Worm (Caenorhabditis elegans) whole organism, L1 larva: ENCODE results near the gene R04E5.9.

Experiments
- C16A3.4 ChIP-seq: fragments of 150-350 bp; optimal IDR thresholded peaks from 2 replicates; lab custom pipeline; 2014; ENCODE audit warnings: missing biosample characterization, missing genetic modification characterization
- C34B4.2 ChIP-seq: sonication (generic microtip); optimal IDR thresholded peaks from 2 replicates; lab custom pipeline; 2017; ENCODE audit warnings: mild to moderate bottlenecking, missing genetic modification characterization, missing compliant biosample characterization
- F16B12.6 ChIP-seq: fragments of 150-350 bp; optimal IDR thresholded peaks from 2 replicates; lab custom pipeline; 2014; ENCODE audit warnings: missing biosample characterization, missing genetic modification characterization
- Y116A8C.19 ChIP-seq: sonication (generic microtip); optimal IDR thresholded peaks from 2 replicates; lab custom pipeline; 2016; ENCODE audit warnings: missing compliant biosample characterization, missing genetic modification characterization, borderline replicate concordance
- alr-1 ChIP-seq: fragments of 200-800 bp; sonication (Bioruptor generic); optimal IDR thresholded peaks from 2 replicates; lab custom pipeline; 2018; ENCODE audit warnings: borderline replicate concordance, mild to moderate bottlenecking, missing genetic modification characterization, missing compliant biosample characterization
- aly-2 ChIP-seq: fragments of 150-350 bp; optimal IDR thresholded peaks from 2 replicates; lab custom pipeline; 2014; ENCODE audit warnings: missing biosample characterization, missing genetic modification characterization
- ama-1 ChIP-seq: fragments of 150-350 bp; optimal IDR thresholded peaks from 2 replicates; lab custom pipeline; 2014
- ceh-88 ChIP-seq: fragments of 200-800 bp; sonication (Bioruptor generic); IDR thresholded peaks from 2 replicates; pipeline ENCODE4 v1.3.6; 2022; ENCODE audit warnings: missing genetic modification characterization, missing compliant biosample characterization
- ces-1 ChIP-seq: fragments of 150-350 bp; optimal IDR thresholded peaks from 2 replicates; lab custom pipeline; 2014; ENCODE audit warnings: missing biosample characterization, missing genetic modification reagents, missing genetic modification characterization
- dsc-1 ChIP-seq: sonication (generic microtip); optimal IDR thresholded peaks from 2 replicates; lab custom pipeline; 2016; ENCODE audit warnings: mild to moderate bottlenecking, missing genetic modification characterization, missing compliant biosample characterization
- efl-3 ChIP-seq: fragments of 200-800 bp; sonication (Bioruptor generic); optimal IDR thresholded peaks from 2 replicates; lab custom pipeline; 2018; ENCODE audit warnings: mild to moderate bottlenecking, missing genetic modification characterization, missing compliant biosample characterization
- egl-13 ChIP-seq: sonication (generic microtip); optimal IDR thresholded peaks from 2 replicates; lab custom pipeline; 2016; ENCODE audit warnings: missing genotype, missing genetic modification reagents, missing genetic modification characterization, missing compliant biosample characterization
- elt-2 ChIP-seq: sonication (generic microtip); optimal IDR thresholded peaks from 2 replicates; lab custom pipeline; 2016; ENCODE audit warnings: missing genetic modification characterization, mild to moderate bottlenecking, inconsistent platforms, missing compliant biosample characterization, missing genetic modification reagents
- ets-5 ChIP-seq: fragments of 200-800 bp; sonication (Bioruptor generic); IDR thresholded peaks from 2 replicates; pipeline ENCODE4 v1.3.6; 2022; ENCODE audit warnings: missing genetic modification characterization, missing compliant biosample characterization
- fkh-10 ChIP-seq: sonication (generic microtip); optimal IDR thresholded peaks from 2 replicates; lab custom pipeline; 2017; ENCODE audit warnings: missing biosample characterization, missing genetic modification reagents, missing genetic modification characterization
- fkh-4 ChIP-seq: sonication (generic microtip); optimal IDR thresholded peaks from 2 replicates; lab custom pipeline; 2016; ENCODE audit warnings: missing compliant biosample characterization, missing genetic modification characterization, borderline replicate concordance
- fkh-8 ChIP-seq: sonication (generic microtip); optimal IDR thresholded peaks from 2 replicates; lab custom pipeline; 2016; ENCODE audit warnings: mild to moderate bottlenecking, missing genetic modification characterization, missing compliant biosample characterization
- fos-1 ChIP-seq: fragments of 150-350 bp; optimal IDR thresholded peaks from 2 replicates; lab custom pipeline; 2014; ENCODE audit warnings: missing biosample characterization, missing genetic modification characterization
- hlh-17 ChIP-seq: fragments of 200-800 bp; sonication (Bioruptor generic); optimal IDR thresholded peaks from 2 replicates; lab custom pipeline; 2018; ENCODE audit warnings: missing genetic modification characterization, mild to moderate bottlenecking, missing compliant biosample characterization, moderate library complexity, borderline replicate concordance
- hlh-4 ChIP-seq: sonication (generic microtip); optimal IDR thresholded peaks from 2 replicates; lab custom pipeline; 2016; ENCODE audit warnings: mild to moderate bottlenecking, missing genetic modification characterization, missing compliant biosample characterization
- isw-1 ChIP-seq: fragments of 200-800 bp; sonication (Bioruptor generic); IDR thresholded peaks from 2 replicates; pipeline ENCODE4 v1.3.6; 2022; ENCODE audit warnings: missing genetic modification characterization, missing compliant biosample characterization
- lin-13 ChIP-seq: fragments of 150-350 bp; optimal IDR thresholded peaks from 2 replicates; lab custom pipeline; 2014; ENCODE audit warnings: missing biosample characterization, missing genetic modification reagents, missing genetic modification characterization
- lin-15B ChIP-seq: fragments of 150-350 bp; sonication (generic microtip); optimal IDR thresholded peaks from 3 replicates; lab custom pipeline; 2014; ENCODE audit warnings: missing biosample characterization, missing genetic modification characterization
- lin-39 ChIP-seq: fragments of 150-350 bp; optimal IDR thresholded peaks from 2 replicates; lab custom pipeline; 2014; ENCODE audit warnings: missing biosample characterization, missing genetic modification reagents, missing genetic modification characterization
- lir-3 ChIP-seq: sonication (generic microtip); optimal IDR thresholded peaks from 2 replicates; lab custom pipeline; 2016; ENCODE audit warnings: mild to moderate bottlenecking, missing genetic modification characterization, moderate library complexity, missing compliant biosample characterization; ENCODE audit not compliant: poor library complexity
- mdl-1 ChIP-seq, 2 experiments: fragments of 150-350 bp; optimal IDR thresholded peaks; 2 replicates each; lab custom pipeline; 2014 to 2017; ENCODE audit warnings: missing biosample characterization in 2 of 2, missing genetic modification characterization in 2 of 2, inconsistent platforms in 1 of 2
- mef-2 ChIP-seq: fragments of 150-350 bp; optimal IDR thresholded peaks from 2 replicates; lab custom pipeline; 2014; ENCODE audit warnings: missing biosample characterization, missing genetic modification characterization
- nhr-12 ChIP-seq: sonication (generic microtip); optimal IDR thresholded peaks from 2 replicates; lab custom pipeline; 2017; ENCODE audit warnings: missing biosample characterization, missing genetic modification characterization
- nhr-19 ChIP-seq: fragments of 200-800 bp; sonication (Bioruptor generic); conservative IDR thresholded peaks from 2 replicates; pipeline ENCODE4 v1.3.6; 2022; ENCODE audit warnings: missing genetic modification characterization, missing compliant biosample characterization
- nhr-20 ChIP-seq: sonication (generic microtip); optimal IDR thresholded peaks from 2 replicates; lab custom pipeline; 2016; ENCODE audit warnings: mild to moderate bottlenecking, missing genetic modification characterization, missing compliant biosample characterization
- nhr-47 ChIP-seq: sonication (generic microtip); optimal IDR thresholded peaks from 2 replicates; lab custom pipeline; 2016; ENCODE audit warnings: mild to moderate bottlenecking, missing genetic modification characterization, moderate library complexity, missing compliant biosample characterization
- nhr-76 ChIP-seq: sonication (generic microtip); optimal IDR thresholded peaks from 2 replicates; lab custom pipeline; 2017; ENCODE audit warnings: missing biosample characterization, missing genetic modification characterization
- nhr-77 ChIP-seq: fragments of 150-350 bp; optimal IDR thresholded peaks from 2 replicates; lab custom pipeline; 2014; ENCODE audit warnings: missing biosample characterization, missing genetic modification characterization
- nhr-84 ChIP-seq: sonication (generic microtip); optimal IDR thresholded peaks from 2 replicates; lab custom pipeline; 2017; ENCODE audit warnings: missing biosample characterization, missing genetic modification characterization
- pax-3 ChIP-seq: fragments of 200-800 bp; sonication (Bioruptor generic); optimal IDR thresholded peaks from 2 replicates; lab custom pipeline; 2018; ENCODE audit warnings: mild to moderate bottlenecking, missing genetic modification characterization, moderate library complexity, missing compliant biosample characterization
- unc-130 ChIP-seq: fragments of 150-350 bp; optimal IDR thresholded peaks from 2 replicates; lab custom pipeline; 2017; ENCODE audit warnings: missing biosample characterization, missing genetic modification characterization, inconsistent platforms
- unc-30 ChIP-seq: sonication (generic microtip); optimal IDR thresholded peaks from 2 replicates; lab custom pipeline; 2017; ENCODE audit warnings: missing biosample characterization, missing genetic modification characterization
- unc-62 ChIP-seq: fragments of 150-350 bp; optimal IDR thresholded peaks from 2 replicates; lab custom pipeline; 2014; ENCODE audit warnings: missing biosample characterization, missing genetic modification reagents, missing genetic modification characterization
- unc-98 ChIP-seq: fragments of 200-800 bp; sonication (Bioruptor generic); IDR thresholded peaks from 2 replicates; pipeline ENCODE4 v1.3.6; 2022; ENCODE audit warnings: missing genetic modification characterization, missing compliant biosample characterization
- xbp-1 ChIP-seq: sonication (generic microtip); optimal IDR thresholded peaks from 2 replicates; lab custom pipeline; 2016; ENCODE audit warnings: missing genetic modification characterization, missing compliant biosample characterization
- zag-1 ChIP-seq: fragments of 150-350 bp; optimal IDR thresholded peaks from 2 replicates; lab custom pipeline; 2014; ENCODE audit warnings: missing biosample characterization, missing genetic modification characterization
- zip-4 ChIP-seq: fragments of 200-800 bp; sonication (Bioruptor generic); optimal IDR thresholded peaks from 2 replicates; lab custom pipeline; 2018; ENCODE audit warnings: mild to moderate bottlenecking, missing genetic modification characterization, moderate library complexity, missing compliant biosample characterization
- ztf-11 ChIP-seq, 2 experiments: sonication (generic microtip); optimal IDR thresholded peaks; 2 replicates each; lab custom pipeline; 2016 to 2017; ENCODE audit warnings: missing genetic modification characterization in 2 of 2, missing biosample characterization in 1 of 2, missing compliant biosample characterization in 1 of 2
- ztf-4 ChIP-seq: fragments of 150-350 bp; optimal IDR thresholded peaks from 2 replicates; lab custom pipeline; 2014; ENCODE audit warnings: missing biosample characterization, missing genetic modification characterization

R04E5.9 gene

ce11 chrX:8800983-8801382, 10.0 kb downstream of the R04E5.9 start (continued):
- TF ChIP-seq lir-3 (tag; lab: Kevin White, UChicago) (no peak), unc-62 (no peak), alr-1 (tag; lab: Kevin White, UChicago) (no peak), egl-13 (peak; percentile 85), ama-1 (lab: Kevin White, UChicago) (no peak), mdl-1 (tag; optimal IDR thresholded peaks at IDR 0.05; lab: Kevin White, UChicago) (no peak), F16B12.6 (tag; lab: Kevin White, UChicago) (no peak), mef-2 (tag; lab: Kevin White, UChicago) (no peak), nhr-19 (GFP tag; lab: Robert Waterston, UW) (no peak), lin-13 (GFP tag; lab: Kevin White, UChicago) (no peak), elt-2 (tag; lab: Kevin White, UChicago) (no peak), efl-3 (GFP tag; lab: Kevin White, UChicago) (no peak), zag-1 (no peak), fkh-8 (tag; lab: Kevin White, UChicago) (peak; percentile 18), nhr-84 (tag; lab: Kevin White, UChicago) (no peak), unc-30 (tag; lab: Kevin White, UChicago) (no peak), C34B4.2 (tag; lab: Kevin White, UChicago) (no peak), ceh-88 (GFP tag; lab: Robert Waterston, UW) (no peak), fkh-4 (tag; lab: Kevin White, UChicago) (no peak), isw-1 (GFP tag; lab: Robert Waterston, UW) (no peak), nhr-76 (tag; lab: Kevin White, UChicago) (no peak), nhr-12 (tag; lab: Kevin White, UChicago) (no peak), ztf-11 (tag; optimal IDR thresholded peaks at IDR 0.05; lab: Kevin White, UChicago) (no peak), nhr-77 (tag; lab: Kevin White, UChicago) (no peak), Y116A8C.19 (tag; lab: Kevin White, UChicago) (no peak), dsc-1 (tag; lab: Kevin White, UChicago) (peak; percentile 75), nhr-47 (tag; lab: Kevin White, UChicago) (peak; percentile 56), fkh-10 (GFP tag; lab: Kevin White, UChicago) (peak; percentile 67), ets-5 (GFP tag; lab: Robert Waterston, UW) (no peak), lin-39 (tag; lab: Kevin White, UChicago) (no peak), nhr-20 (no peak), hlh-4 (tag; lab: Kevin White, UChicago) (no peak), ces-1 (GFP tag; lab: Kevin White, UChicago) (peak; percentile 72), hlh-17 (GFP tag; lab: Kevin White, UChicago) (no peak), unc-98 (no peak), unc-130 (no peak), fos-1 (no peak), C16A3.4 (no peak), ztf-4 (tag; lab: Kevin White, UChicago) (peak; percentile 21), xbp-1 (tag; lab: Kevin White, UChicago) (no peak)

- no peak for TF ChIP-seq nhr-77 (tag; lab: Kevin White, UChicago)
- TF ChIP-seq isw-1 (GFP tag; lab: Robert Waterston, UW): no peak
- TF ChIP-seq mef-2 (tag; lab: Kevin White, UChicago): no peak
- TF ChIP-seq ama-1 (lab: Kevin White, UChicago): no peak
- no peak for TF ChIP-seq zip-4 (GFP tag; lab: Kevin White, UChicago)
- TF ChIP-seq lin-15B: no peak
- TF ChIP-seq unc-62: no peak
- TF ChIP-seq aly-2 (tag; lab: Kevin White, UChicago): no peak
- no peak for TF ChIP-seq nhr-84 (tag; lab: Kevin White, UChicago)
- no peak for TF ChIP-seq pax-3
- no peak for TF ChIP-seq lir-3 (tag; lab: Kevin White, UChicago)
- TF ChIP-seq fos-1: no peak
- TF ChIP-seq mdl-1 (tag; optimal IDR thresholded peaks at IDR 0.05; lab: Kevin White, UChicago): no peak
- TF ChIP-seq, all 84 proteins: peak for 0
Observed at ce11 chrX:8800355-8800754, 10.6 kb downstream of the R04E5.9 start.
